Worm (Caenorhabditis elegans) whole organism, L3 larva: ENCODE data around the gene K06H7.8.

Source experiments
- R02D3.7 ChIP-seq: fragments of 150-350 bp; optimal IDR thresholded peaks from 2 replicates; lab custom pipeline; 2014; ENCODE audit warnings: missing biosample characterization, missing genetic modification characterization
- ceh-82 ChIP-seq: fragments of 150-350 bp; optimal IDR thresholded peaks from 2 replicates; lab custom pipeline; 2014; ENCODE audit warnings: missing biosample characterization, missing genetic modification characterization
- lin-15B ChIP-seq: fragments of 150-350 bp; optimal IDR thresholded peaks from 2 replicates; lab custom pipeline; 2014; ENCODE audit warnings: missing biosample characterization, missing genetic modification characterization
- nhr-12 ChIP-seq: fragments of 150-350 bp; optimal IDR thresholded peaks from 2 replicates; lab custom pipeline; 2014; ENCODE audit warnings: missing biosample characterization, missing genetic modification characterization
- nhr-25 ChIP-seq: sonication (generic microtip); optimal IDR thresholded peaks from 2 replicates; lab custom pipeline; 2017; ENCODE audit warnings: missing biosample characterization, missing genetic modification characterization
- nhr-77 ChIP-seq: fragments of 150-350 bp; optimal IDR thresholded peaks from 2 replicates; lab custom pipeline; 2014; ENCODE audit warnings: missing biosample characterization, missing genetic modification characterization
- pha-4 ChIP-seq: fragments of 150-350 bp; optimal IDR thresholded peaks from 2 replicates; lab custom pipeline; 2014; ENCODE audit warnings: missing biosample characterization, missing genetic modification reagents, missing genetic modification characterization
- snpc-4 ChIP-seq: fragments of 150-350 bp; optimal IDR thresholded peaks from 2 replicates; lab custom pipeline; 2014; ENCODE audit warnings: missing biosample characterization, missing genetic modification characterization
- tbx-2 ChIP-seq: sonication (generic microtip); optimal IDR thresholded peaks from 2 replicates; lab custom pipeline; 2016; ENCODE audit warnings: mild to moderate bottlenecking, missing genetic modification characterization, missing compliant biosample characterization
- unc-39 ChIP-seq: sonication (generic microtip); optimal IDR thresholded peaks from 4 replicates; lab custom pipeline; 2017; ENCODE audit warnings: missing biosample characterization, missing genetic modification characterization
- ztf-11 ChIP-seq: fragments of 150-350 bp; optimal IDR thresholded peaks from 2 replicates; lab custom pipeline; 2014; ENCODE audit warnings: missing biosample characterization, missing genetic modification characterization

DNA sequence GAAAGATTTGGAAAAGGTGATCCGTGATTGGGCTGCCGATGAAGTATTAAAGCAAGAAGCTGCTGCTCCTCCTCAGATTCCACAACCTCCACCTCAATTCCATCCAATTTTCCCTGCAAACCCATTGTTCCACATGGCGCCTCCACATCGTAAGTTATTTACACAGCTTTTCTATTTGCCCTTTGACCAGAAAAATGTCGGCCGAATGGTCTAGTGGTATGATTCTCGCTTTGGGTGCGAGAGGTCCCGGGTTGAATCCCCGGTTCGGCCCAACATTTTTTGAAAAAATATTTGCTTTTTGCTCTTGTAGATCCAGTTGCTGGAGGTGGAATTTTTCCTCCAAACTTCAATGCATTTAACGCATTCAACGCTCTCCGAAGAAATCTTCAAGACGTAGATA lies 28.8 kb downstream of the K06H7.8 start:
- no peak for TF ChIP-seq tbx-2 (tag; lab: Kevin White, UChicago)
- no peak for TF ChIP-seq snpc-4 (tag; lab: Kevin White, UChicago)
- TF ChIP-seq ceh-82 (tag; lab: Kevin White, UChicago): no peak
- no peak for TF ChIP-seq ztf-11 (tag; lab: Kevin White, UChicago)
- TF ChIP-seq nhr-12 (tag; lab: Kevin White, UChicago): no peak
- TF ChIP-seq R02D3.7 (tag; lab: Kevin White, UChicago): no peak
- no peak for TF ChIP-seq unc-39 (tag; lab: Kevin White, UChicago)
- TF ChIP-seq pha-4 (tag; lab: Kevin White, UChicago): no peak
- TF ChIP-seq nhr-25 (tag; lab: Kevin White, UChicago): no peak
- no peak for TF ChIP-seq lin-15B (tag; lab: Kevin White, UChicago)
- no peak for TF ChIP-seq nhr-77 (tag; lab: Kevin White, UChicago)
